Fruit fly (Drosophila melanogaster) whole organism, pupa: ENCODE measurements around the gene mRpL11.

ENCODE experiments used
- CG12605 ChIP-seq: fragments of 200-800 bp; sonication (Bioruptor generic); IDR thresholded peaks from 2 replicates; pipeline ENCODE4 v1.3.6; 2022; ENCODE audit warnings: missing biosample characterization, missing genetic modification characterization
- CG17806 ChIP-seq: fragments of 200-800 bp; sonication (Bioruptor generic); optimal IDR thresholded peaks from 2 replicates; lab custom pipeline; 2018; ENCODE audit warnings: missing biosample characterization, mild to moderate bottlenecking, missing genetic modification characterization, moderate library complexity
- CG32121 ChIP-seq: fragments of 200-800 bp; sonication (Bioruptor generic); IDR thresholded peaks from 2 replicates; pipeline ENCODE4 v1.3.6; 2022; ENCODE audit warnings: missing biosample characterization, missing genetic modification characterization
- CG34367 ChIP-seq: fragments of 200-800 bp; sonication (Bioruptor generic); optimal IDR thresholded peaks from 2 replicates; lab custom pipeline; 2018; ENCODE audit warnings: missing biosample characterization, mild to moderate bottlenecking, missing genetic modification characterization
- CG4496 ChIP-seq: fragments of 200-800 bp; sonication (Bioruptor generic); IDR thresholded peaks from 3 replicates; pipeline ENCODE4 v1.3.6; 2022; ENCODE audit warnings: missing biosample characterization, missing genetic modification characterization
- CG9948 ChIP-seq: fragments of 200-800 bp; sonication (Bioruptor generic); optimal IDR thresholded peaks from 2 replicates; lab custom pipeline; 2018; ENCODE audit warnings: missing biosample characterization, mild to moderate bottlenecking, missing genetic modification characterization, moderate library complexity
- D1 ChIP-seq: fragments of 200-800 bp; sonication (Bioruptor generic); optimal IDR thresholded peaks from 2 replicates; lab custom pipeline; 2018; ENCODE audit warnings: missing biosample characterization, mild to moderate bottlenecking, missing genetic modification characterization, moderate library complexity
- Pif1A ChIP-seq: fragments of 200-800 bp; sonication (Bioruptor generic); optimal IDR thresholded peaks from 3 replicates; lab custom pipeline; 2016; ENCODE audit warnings: missing biosample characterization, missing genetic modification characterization
- Pif1B ChIP-seq: fragments of 200-800 bp; sonication (Bioruptor generic); optimal IDR thresholded peaks from 3 replicates; lab custom pipeline; 2016; ENCODE audit warnings: missing biosample characterization, missing genetic modification characterization
- Snoo ChIP-seq: fragments of 200-800 bp; sonication (Bioruptor generic); optimal IDR thresholded peaks from 3 replicates; lab custom pipeline; 2017; ENCODE audit warnings: missing biosample characterization, mild to moderate bottlenecking, missing genetic modification characterization, inconsistent platforms

- no peak for TF ChIP-seq CG4496 (GFP tag; lab: Robert Waterston, UW)
- no peak for TF ChIP-seq CG34367
- no peak for TF ChIP-seq CG17806 (tag; lab: Kevin White, UChicago)
- no peak for TF ChIP-seq Snoo
- TF ChIP-seq D1 (tag; lab: Kevin White, UChicago): no peak
- no peak for TF ChIP-seq Pif1B (GFP tag; lab: Kevin White, UChicago)
- no peak for TF ChIP-seq CG9948 (tag; lab: Kevin White, UChicago)
- TF ChIP-seq CG12605: no peak
- no peak for TF ChIP-seq CG32121 (GFP tag; lab: Robert Waterston, UW)
- TF ChIP-seq Pif1A (GFP tag; lab: Kevin White, UChicago): no peak
Observed at dm6 chr3R:14471426-14471825, 40.2 kb upstream of the mRpL11 start.
